Worm (Caenorhabditis elegans) whole organism, young adult: Measurements from ENCODE around the gene ech-9.

Experiments
- ama-1 ChIP-seq, 3 experiments: fragments of 150-350 bp in 1 of 3; sonication (generic microtip) in 2 of 3; optimal IDR thresholded peaks; 2 replicates each; lab custom pipeline; 2014 to 2018; ENCODE audit warnings: missing biosample characterization in 2 of 3, missing genetic modification characterization in 2 of 3, missing genetic modification reagents in 2 of 3
- egl-44 ChIP-seq: fragments of 200-800 bp; sonication (Bioruptor generic); IDR thresholded peaks from 2 replicates; pipeline ENCODE4 v1.3.6; 2022; ENCODE audit warnings: missing genetic modification reagents, missing genetic modification characterization, missing compliant biosample characterization
- him-1 ChIP-seq: sonication (generic microtip); optimal IDR thresholded peaks from 2 replicates; lab custom pipeline; 2016; ENCODE audit warnings: missing genotype, missing genetic modification reagents, missing genetic modification characterization, missing compliant biosample characterization
- lin-35 ChIP-seq, 3 experiments: fragments of 150-350 bp in 2 of 3; sonication (generic microtip) in 1 of 3; optimal IDR thresholded peaks; 2 replicates each; lab custom pipeline; 2014 to 2018; ENCODE audit warnings: missing biosample characterization in 3 of 3, missing genetic modification characterization in 3 of 3, missing genetic modification reagents in 3 of 3
- unc-130 ChIP-seq: sonication (generic microtip); optimal IDR thresholded peaks from 2 replicates; lab custom pipeline; 2016; ENCODE audit warnings: missing genetic modification reagents, missing genetic modification characterization, missing compliant biosample characterization

DNA sequence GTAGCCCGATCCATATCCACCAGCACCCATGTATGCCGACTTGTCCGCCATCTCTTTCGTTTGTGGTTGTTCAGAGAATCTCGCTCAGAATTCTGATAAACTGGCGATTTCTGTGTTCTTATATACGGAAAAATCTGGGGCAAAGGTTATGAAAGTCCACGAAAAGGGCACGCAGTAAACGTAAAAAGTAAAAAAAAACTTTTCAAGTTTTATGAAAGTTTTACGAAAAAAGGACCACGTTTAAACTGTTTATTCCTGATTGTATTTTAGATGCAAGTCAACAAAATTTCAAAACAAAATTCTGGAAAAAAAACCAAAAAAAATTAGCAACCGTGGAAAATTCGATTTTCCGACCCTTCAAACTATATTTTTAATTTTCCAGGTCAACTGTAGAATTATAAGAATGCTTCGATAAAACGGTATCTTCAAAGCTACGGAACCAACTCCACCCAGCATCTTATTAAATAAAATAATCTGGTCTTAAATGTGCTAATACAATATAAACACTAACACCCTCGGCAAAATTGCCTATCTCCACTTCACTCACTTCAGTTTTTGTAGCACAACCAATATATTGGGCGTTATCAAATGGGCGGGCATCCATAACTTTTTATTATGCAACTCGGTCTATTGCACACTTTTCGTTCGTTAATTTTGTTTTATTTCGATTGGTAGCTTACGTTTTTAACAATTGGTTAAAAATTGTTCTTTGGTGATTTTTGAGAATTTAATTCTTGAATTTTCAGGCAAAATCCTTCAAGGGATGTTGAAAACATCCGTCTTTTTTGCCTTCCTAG, 34.2 kb upstream of the ech-9 start, which contains the start of the genes nspd-7 and Y43C5A.2:
- TF ChIP-seq ama-1 (optimal IDR thresholded peaks at IDR 0.05; lab: Kevin White, UChicago) (no peak), ama-1 (GFP tag; optimal IDR thresholded peaks at IDR 0.05; lab: Kevin White, UChicago) (no peak), lin-35 (GFP tag; optimal IDR thresholded peaks at IDR 0.05; lab: Kevin White, UChicago) (no peak), egl-44 (GFP tag; lab: Robert Waterston, UW) (no peak), unc-130 (GFP tag; lab: Kevin White, UChicago) (no peak), him-1 (tag; lab: Kevin White, UChicago) (no peak)
